Fruit fly (Drosophila melanogaster) ovary, adult (tissue): Measurements from ENCODE around the gene spas.

Experiments
- CG17801 ChIP-seq: fragments of 200-800 bp; optimal IDR thresholded peaks from 2 replicates; lab custom pipeline; 2019; ENCODE audit warnings: missing biosample characterization, mild to moderate bottlenecking, missing genetic modification characterization, moderate library complexity; ENCODE audit not compliant: partially characterized antibody

The spas gene

DNA sequence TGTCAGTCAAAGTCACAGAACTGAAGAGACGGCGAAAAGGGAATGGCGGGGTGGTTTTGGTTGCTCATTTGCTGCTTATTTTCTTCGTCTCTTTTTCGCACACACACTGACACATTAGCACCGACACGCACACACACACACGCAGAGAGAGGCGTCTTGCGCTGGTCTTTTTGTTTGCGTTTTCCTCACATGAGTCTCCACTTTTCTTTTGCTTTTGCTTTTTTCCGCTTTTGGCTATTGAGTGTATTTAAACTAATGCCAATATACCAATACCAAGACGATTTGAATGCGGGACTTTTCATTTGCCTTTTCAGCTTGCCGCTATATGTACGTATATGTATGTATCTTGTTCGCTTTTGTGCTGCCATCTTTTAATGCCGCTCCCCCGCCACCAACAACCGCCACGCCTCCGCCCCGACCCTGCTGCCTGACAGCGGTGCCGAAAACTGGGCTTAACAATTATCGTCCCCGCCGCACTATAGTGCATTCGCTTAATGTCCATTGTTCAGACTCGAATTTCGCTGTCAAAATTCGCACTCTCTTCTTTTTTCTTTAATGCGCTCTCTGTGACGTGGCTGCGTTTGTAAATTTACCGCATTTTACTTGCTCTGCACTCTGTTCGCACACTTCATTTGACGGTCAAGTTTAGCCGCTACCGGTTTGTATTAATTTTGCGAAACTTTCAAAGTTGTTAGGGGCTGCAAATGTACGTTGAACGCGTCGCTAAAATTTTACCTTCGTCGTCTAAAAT is 9.4 kb downstream of the spas start, which contains the start of gene CG5986:
CG5986 (plus strand) TSS at position 565 of the 751 bp plus-strand sequence.
- peak; percentile 52 for TF ChIP-seq CG17801 (GFP tag; lab: Kevin White, UChicago)

DNA sequence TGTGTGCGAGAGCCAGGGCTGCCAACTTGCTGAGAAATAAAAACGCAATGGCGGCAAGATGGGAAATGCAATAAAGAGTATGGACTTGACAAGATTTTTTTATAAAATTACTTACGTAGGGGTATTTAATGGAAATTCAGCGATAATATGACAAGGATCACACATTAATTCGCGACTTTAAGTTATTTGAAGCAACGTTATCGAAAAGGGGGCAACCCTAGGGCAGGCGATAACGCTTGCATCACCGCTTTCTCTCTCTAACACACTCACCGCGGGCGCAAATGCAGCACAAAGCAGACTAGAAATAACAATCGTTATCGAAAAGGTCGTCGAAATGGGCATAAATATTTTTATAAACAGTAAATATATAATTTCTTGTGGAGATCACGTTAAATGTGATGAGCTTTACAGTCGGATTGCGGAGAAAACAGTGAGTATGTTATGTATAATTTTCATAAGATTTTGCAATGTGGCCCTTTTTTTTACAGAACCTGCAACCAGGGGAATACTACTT is 10.0 kb downstream of the spas start, which contains the start of gene Rox8:
Rox8 (minus strand) TSS at position 268 of the 514 bp plus-strand sequence.
- TF ChIP-seq CG17801 (GFP tag; lab: Kevin White, UChicago) = peak; percentile 53

DNA sequence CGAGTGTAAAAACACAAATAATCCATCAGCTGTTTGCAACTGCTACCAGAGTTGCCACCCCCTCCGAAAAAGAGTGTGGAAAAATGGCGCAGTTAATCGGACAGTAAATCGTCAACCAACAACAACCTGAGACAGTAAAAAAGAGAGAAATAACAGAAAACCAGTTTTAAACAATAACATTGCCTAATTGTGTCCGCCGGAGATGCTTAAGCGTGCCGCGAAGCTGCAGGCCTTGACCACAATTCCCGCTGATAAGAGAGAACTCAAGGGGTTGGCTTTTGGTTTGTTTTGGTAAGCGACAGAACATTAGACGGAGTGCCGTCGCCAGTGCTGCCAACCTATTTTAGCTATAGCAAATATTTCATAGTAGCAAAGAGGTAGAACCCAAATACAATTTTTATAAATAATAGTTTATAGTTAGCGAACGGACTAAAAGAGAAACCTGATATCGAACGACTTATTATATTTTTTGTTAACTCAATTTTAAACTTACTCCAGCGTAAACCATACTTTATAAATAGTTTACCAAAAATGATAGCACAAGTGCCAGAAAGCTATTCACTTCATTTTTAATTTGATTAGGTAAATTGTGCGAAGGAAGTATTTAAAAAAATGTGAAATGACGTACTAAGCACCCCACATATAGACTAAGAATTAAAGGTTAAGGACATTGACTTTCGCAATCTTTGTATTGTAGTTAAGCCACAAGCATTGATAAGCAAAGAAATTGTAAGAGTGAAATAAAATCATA is 12.8 kb downstream of the spas start, which contains the start of the genes Atg6 and Pisd:
Atg6 (minus strand) TSS at position 93 of the 751 bp plus-strand sequence.
Pisd (plus strand) TSS at position 94 of the 751 bp plus-strand sequence.
- TF ChIP-seq CG17801 (GFP tag; lab: Kevin White, UChicago) = peak; percentile 63

DNA sequence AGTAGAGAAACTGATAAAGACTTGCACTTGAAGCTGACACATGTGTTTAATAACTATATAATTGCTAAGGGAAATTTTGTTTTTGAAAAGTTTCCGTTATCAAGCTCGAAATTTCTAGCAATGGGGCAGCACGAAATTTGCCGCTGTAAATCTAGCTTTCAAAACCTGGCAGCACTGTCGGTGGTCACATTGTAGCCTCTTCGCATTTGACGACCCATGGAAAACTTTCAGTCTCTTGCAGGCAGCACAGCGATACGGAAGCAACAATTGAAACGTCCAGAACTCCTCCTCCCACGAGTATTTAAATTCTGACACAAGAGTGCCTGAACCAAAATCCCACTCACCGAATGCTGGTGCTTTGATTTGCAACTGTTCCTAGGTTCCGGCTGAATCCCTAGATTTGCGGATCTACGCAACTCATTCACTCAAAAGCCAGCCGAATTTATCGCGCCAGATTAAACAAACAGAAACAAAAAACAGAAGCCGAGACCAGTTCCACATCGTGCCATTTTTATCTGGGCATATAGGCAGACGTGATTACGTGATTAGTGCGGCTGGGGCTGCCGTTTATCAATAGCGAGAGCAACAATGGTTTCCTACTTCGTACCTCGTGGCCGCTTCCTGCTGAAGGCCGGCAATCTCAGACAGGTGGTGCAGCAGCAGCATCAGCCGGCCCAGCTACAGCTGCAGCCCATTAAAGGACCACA is 13.6 kb downstream of the spas start:
- TF ChIP-seq CG17801 (GFP tag; lab: Kevin White, UChicago) = peak; percentile 63

DNA sequence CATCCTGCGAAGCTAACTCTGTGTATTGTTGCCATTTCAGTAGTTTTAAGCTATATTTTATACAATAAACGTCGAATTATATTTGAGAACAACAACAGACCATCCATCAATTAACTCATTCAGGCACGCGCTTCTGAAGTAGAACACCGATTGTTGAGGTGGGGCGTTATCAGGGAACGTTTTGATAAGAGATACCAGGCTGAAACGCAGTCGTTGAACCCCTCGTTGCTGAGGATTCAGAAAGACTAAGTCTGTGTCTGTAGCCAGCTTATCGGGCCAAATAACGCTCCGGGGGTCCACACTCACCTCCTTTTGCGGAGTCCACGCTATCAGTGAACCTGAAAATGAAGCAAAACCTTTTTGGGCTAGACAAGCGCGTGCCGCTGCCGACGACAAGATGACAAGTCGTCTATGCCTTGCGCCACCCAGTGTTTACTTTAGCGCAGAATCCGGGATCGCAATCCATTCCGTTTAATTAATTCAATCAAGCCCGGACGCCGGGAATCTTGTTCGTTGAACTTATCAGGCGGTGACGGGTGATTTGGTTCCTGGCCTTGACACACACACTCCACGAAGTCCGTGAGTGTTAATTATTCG is 15.6 kb downstream of the spas start:
- TF ChIP-seq CG17801 (GFP tag; lab: Kevin White, UChicago) = no peak

DNA sequence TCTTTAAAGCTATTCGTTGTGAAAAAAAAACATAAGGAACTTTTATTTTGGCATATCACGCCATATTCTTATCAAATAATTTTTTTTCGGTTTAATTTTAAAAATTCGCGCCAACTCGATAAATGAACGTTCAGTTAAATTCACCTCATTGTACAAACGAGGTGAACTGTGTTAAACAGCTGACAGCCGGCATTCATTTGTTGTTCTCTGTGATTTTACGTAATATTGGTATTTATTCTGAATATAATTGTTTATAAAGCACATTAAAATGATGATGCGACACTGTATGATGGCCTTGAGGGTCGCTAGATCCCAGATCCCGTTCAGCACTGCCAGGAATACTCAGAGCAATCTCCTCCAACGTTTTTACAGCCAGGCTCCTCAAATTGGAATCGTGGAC is 16.2 kb downstream of the spas start, which contains the start of gene CG6000:
CG6000 (plus strand) TSS at position 165 of the 400 bp plus-strand sequence.
- no peak for TF ChIP-seq CG17801 (GFP tag; lab: Kevin White, UChicago)

DNA sequence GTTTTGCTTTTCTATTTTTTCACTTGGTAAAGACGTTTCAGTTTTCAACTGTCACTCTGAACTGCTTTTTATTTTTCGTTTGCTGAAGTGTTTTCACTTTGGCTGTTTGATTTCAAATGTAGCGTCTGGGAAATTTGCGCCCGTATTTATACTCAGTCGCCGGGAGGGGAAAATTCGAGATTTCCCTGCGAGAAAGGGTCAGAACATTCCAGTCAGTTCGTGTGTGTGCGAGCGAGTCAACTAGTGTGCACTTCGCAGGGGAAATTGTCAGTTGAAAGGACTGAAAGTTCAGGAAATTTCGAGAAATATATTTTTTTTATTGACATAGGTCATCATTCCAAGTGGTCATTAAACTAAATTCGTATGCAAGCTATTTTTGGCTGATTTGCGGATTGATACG is 19.2 kb downstream of the spas start, which contains the start of gene Hsp68:
Hsp68 (minus strand) TSS at position 123 of the 400 bp plus-strand sequence.
- TF ChIP-seq CG17801 (GFP tag; lab: Kevin White, UChicago) = peak; percentile 46

DNA sequence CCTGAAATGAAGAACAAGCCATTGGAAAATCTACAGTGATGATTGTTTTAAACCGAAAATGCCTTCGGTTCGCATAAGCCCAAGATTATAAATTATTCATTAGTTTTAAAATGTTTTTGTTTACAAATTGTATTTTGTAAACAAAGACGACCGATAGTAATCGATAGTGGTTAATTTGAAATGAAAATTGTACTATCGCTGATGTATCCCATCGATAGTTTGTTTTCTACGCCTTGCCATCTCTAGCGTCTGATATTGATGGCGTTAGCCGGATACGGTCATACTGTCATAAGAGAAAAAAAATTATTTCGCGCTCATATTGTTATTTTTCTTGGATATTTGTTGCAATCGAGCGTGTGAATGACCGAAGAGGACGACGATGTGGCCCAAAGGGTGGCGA is 20.0 kb downstream of the spas start, which contains the start of gene SMC1:
SMC1 (plus strand) TSS at position 247 of the 400 bp plus-strand sequence.
- peak; percentile 48 for TF ChIP-seq CG17801 (GFP tag; lab: Kevin White, UChicago)

DNA sequence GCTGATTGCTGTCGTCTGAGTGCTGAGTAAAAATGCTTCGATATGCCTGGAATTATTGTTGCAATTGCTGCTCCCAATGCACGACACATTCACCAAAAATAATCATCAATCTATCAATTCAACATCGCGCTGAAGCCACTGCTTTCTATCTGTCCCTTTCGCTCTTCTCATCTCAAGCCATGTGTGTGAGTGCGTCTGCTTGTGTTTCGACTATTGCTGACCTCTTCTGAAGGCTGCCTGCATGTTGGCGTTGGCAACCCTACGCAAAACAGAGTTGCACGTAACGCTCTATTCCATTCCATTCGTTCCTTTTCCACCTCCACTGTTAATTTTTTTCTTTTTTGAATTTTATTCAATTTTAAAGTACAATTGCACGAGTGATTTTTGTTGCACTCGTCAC is 27.7 kb downstream of the spas start:
- no peak for TF ChIP-seq CG17801 (GFP tag; lab: Kevin White, UChicago)

DNA sequence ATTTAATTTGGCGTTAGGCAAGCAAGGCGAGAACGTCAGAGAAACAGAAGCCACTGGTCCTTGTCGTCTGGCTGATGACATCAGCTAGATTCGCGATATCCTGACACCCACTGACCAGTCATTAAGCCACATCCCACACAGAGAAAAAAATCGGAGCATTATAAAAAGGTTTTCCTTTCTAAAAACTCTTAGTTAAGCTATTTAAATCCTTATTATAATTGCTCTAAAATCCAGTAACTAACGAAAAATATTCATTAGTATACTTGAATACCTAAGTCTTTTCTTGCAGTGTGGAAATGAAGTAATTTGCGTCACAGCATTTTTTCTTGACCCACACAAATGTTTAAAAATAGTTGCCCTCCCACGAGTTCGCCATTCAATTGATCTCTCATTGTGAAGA is 30.8 kb downstream of the spas start:
- no peak for TF ChIP-seq CG17801 (GFP tag; lab: Kevin White, UChicago)

DNA sequence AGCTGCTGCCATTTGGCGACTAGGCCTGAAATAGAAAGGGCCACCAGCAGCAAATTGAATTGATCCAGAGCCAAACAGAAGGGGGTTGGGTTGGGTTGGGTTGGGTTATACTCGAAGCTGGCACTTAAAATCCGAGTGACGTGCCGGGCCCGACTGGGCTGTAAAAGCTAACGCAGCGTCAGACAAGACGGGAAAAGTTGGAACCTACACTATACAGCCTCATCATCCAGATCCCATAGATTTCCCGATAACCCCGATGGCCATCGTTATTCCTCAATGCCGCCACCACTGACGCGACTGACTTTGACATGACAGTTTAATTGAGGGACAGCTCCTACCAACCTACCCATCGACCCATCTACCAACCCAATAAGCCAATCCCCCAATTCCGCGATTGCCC is 31.9 kb downstream of the spas start:
- TF ChIP-seq CG17801 (GFP tag; lab: Kevin White, UChicago) = no peak

DNA sequence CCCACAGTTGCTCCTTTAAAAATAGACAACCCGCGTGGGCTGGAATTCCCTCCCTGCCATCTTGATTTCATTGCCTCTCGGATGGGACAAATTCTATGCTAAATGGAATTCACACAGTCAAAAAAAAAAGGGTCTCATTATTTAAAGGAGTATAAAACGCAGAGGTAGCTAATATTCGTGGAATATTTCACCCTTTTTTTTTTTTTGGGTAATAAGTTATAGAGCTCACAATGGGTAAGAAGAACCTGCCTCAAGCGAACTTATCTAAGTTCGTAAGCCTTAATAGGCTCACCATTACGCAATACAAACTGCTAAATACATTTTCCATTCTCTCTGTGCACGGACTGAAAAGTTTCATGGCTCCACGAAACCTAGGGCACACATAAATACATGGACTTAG is 35.7 kb downstream of the spas start:
- TF ChIP-seq CG17801 (GFP tag; lab: Kevin White, UChicago) = no peak

DNA sequence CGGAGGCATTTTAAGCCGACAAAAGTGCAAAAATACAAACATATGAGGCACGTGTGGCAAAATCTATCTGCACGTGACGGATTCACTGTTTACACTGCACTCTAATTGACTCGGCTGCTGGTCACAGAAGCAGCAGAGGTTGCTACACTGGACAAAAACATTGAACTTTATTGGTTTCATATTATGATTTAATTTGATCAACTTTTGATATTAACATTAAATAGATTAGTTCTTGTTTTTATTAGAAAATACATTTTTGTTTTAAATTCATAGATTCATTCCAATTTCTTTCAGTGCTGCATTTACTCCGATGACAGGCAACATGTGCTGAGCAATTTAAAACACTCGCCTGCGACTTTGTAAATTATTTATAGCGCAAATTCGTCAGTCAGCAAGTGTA is 41.1 kb downstream of the spas start:
- TF ChIP-seq CG17801 (GFP tag; lab: Kevin White, UChicago) = peak; percentile 60

DNA sequence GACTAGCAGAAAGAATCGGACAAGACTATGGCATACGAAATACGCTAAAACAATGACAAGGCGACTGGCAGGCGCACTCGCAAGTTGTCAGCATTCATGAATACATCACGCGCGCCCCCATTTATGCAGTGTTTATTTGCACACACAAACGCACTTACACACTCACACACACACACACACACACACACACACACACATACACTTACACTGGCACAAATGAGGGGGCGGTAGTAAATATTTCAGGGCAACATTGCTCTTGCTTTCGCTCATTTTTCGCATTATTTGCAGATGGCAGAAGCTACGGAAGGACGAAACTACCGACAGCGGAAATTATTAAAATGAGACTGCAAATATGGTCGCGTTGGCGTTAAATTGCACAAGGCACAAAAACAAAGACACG is 41.6 kb downstream of the spas start:
- TF ChIP-seq CG17801 (GFP tag; lab: Kevin White, UChicago) = no peak
